Worm (Caenorhabditis elegans) whole organism, L3 larva: ENCODE data around the gene sulp-5.

ENCODE experiments used
- elt-1 ChIP-seq: fragments of 150-350 bp; optimal IDR thresholded peaks from 2 replicates; lab custom pipeline; 2014; ENCODE audit warnings: missing biosample characterization, missing genetic modification characterization
- elt-3 ChIP-seq, 3 experiments: fragments of 150-350 bp in 1 of 3; sonication (generic microtip) in 2 of 3; optimal IDR thresholded peaks; 2 replicates in 2 of 3; 4 replicates in 1 of 3; lab custom pipeline; 2014 to 2017; ENCODE audit warnings: missing biosample characterization in 3 of 3, missing genetic modification characterization in 3 of 3
- mdl-1 ChIP-seq: fragments of 150-350 bp; optimal IDR thresholded peaks from 2 replicates; lab custom pipeline; 2014; ENCODE audit warnings: missing biosample characterization, missing genetic modification characterization
- nhr-77 ChIP-seq: fragments of 150-350 bp; optimal IDR thresholded peaks from 2 replicates; lab custom pipeline; 2014; ENCODE audit warnings: missing biosample characterization, missing genetic modification characterization
- unc-39 ChIP-seq: sonication (generic microtip); optimal IDR thresholded peaks from 4 replicates; lab custom pipeline; 2017; ENCODE audit warnings: missing biosample characterization, missing genetic modification characterization
- unc-62 ChIP-seq: fragments of 150-350 bp; sonication (generic microtip); optimal IDR thresholded peaks from 4 replicates; lab custom pipeline; 2014; ENCODE audit warnings: missing biosample characterization, missing genetic modification reagents, missing genetic modification characterization

- TF ChIP-seq elt-3 (tag; optimal IDR thresholded peaks at IDR 0.05; lab: Kevin White, UChicago) (no peak), nhr-77 (tag; lab: Kevin White, UChicago) (no peak), elt-1 (tag; lab: Kevin White, UChicago) (no peak), unc-62 (GFP tag; lab: Kevin White, UChicago) (no peak), mdl-1 (tag; lab: Kevin White, UChicago) (no peak), unc-39 (tag; lab: Kevin White, UChicago) (no peak)
These were observed 20.3 kb downstream of the sulp-5 start for ce11 chrV:11900127-11900526.
